Fruit fly (Drosophila melanogaster): ENCODE measurements around the gene CG8500.

CG8500 gene

DNA sequence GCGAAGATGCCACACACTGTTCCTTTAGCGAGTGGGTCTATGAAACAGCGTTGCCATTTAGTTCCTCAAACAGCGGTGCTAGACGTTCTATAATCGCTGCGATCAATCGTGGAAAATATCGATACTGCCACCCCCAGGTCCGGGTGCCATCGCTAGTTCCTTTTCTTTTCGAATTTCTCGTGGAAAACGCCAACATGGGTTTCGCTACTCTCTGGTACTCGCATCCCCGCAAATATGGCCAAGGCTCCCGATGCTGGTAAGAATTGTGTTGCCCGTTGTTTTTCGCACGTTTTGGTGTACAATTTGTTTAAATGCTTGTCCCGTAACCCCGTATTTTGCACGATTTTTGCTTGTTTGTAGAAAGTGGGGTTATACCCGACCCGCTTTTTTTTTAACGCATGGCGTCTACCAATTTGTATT is 6.5 kb upstream of the CG8500 start, which contains the start of gene RpS29 (continued):
- peak; percentile 77 for TF ChIP-seq pfk (GFP tag; optimal IDR thresholded peaks at IDR 0.05)
- TF ChIP-seq CG11247 (GFP tag; IDR thresholded peaks at IDR 0.05), result peak; percentile 84
- peak; percentile 71 for TF ChIP-seq Asciz (GFP tag; optimal IDR thresholded peaks at IDR 0.05)
- peak; percentile 55; the same call in 1 of the 3 replicates for TF ChIP-seq CG2199 (GFP tag; IDR thresholded peaks at IDR 0.05)
- TF ChIP-seq Trl (optimal IDR thresholded peaks at IDR 0.05), result no peak
- TF ChIP-seq Trl (GFP tag; optimal IDR thresholded peaks at IDR 0.05), result peak; percentile 91
- TF ChIP-seq Hand (GFP tag; optimal IDR thresholded peaks at IDR 0.05), result peak; percentile 62
- peak; percentile 100 for TF ChIP-seq Sry-δ (GFP tag; optimal IDR thresholded peaks at IDR 0.05)
- peak; percentile 75 for TF ChIP-seq nerfin-1 (tag; optimal IDR thresholded peaks at IDR 0.05)
- TF ChIP-seq CG3838 (GFP tag; optimal IDR thresholded peaks at IDR 0.05), result no peak
- TF ChIP-seq dmrt99B (tag; optimal IDR thresholded peaks at IDR 0.05), result peak; percentile 44
- TF ChIP-seq nau (GFP tag; optimal IDR thresholded peaks at IDR 0.05), result no peak
- peak; percentile 90 for TF ChIP-seq vvl (GFP tag; IDR thresholded peaks at IDR 0.05)
- peak; percentile 8 for TF ChIP-seq fd96Cb (tag; optimal IDR thresholded peaks at IDR 0.05)
- TF ChIP-seq Vsx1 (GFP tag; optimal IDR thresholded peaks at IDR 0.05), result peak; percentile 72
- TF ChIP-seq HLH3B (GFP tag; IDR thresholded peaks at IDR 0.05), result peak; percentile 73
- peak in 1 of 2 experiments; percentile 50 for TF ChIP-seq crp (GFP tag; optimal IDR thresholded peaks at IDR 0.05)
- peak; percentile 95 for TF ChIP-seq bbx (GFP tag; IDR thresholded peaks at IDR 0.05; ENCODE audit: partially characterized antibody)
- peak; percentile 92 for TF ChIP-seq mam (GFP tag; optimal IDR thresholded peaks at IDR 0.05)
- peak; percentile 27 for TF ChIP-seq twi (tag; optimal IDR thresholded peaks at IDR 0.05)
- peak; percentile 79 for TF ChIP-seq CG11085 (GFP tag; IDR thresholded peaks at IDR 0.05)
- TF ChIP-seq hth (optimal IDR thresholded peaks at IDR 0.05), result no peak
- TF ChIP-seq CG9817 (tag; optimal IDR thresholded peaks at IDR 0.05), result peak; percentile 83
- TF ChIP-seq Oaz (GFP tag; IDR thresholded peaks at IDR 0.05), result peak; percentile 31; the same call in 1 of the 2 replicates
- peak; percentile 70 for TF ChIP-seq CG10431 (GFP tag; optimal IDR thresholded peaks at IDR 0.05)
- TF ChIP-seq unc-4 (GFP tag; IDR thresholded peaks at IDR 0.05; ENCODE audit: partially characterized antibody), result peak; percentile 97
- no peak; the same call in 1 of the 2 replicates for TF ChIP-seq sens-2 (GFP tag; IDR thresholded peaks at IDR 0.05)
- TF ChIP-seq dm (GFP tag; optimal IDR thresholded peaks at IDR 0.05), result peak; percentile 97
- TF ChIP-seq Elba2 (GFP tag; optimal IDR thresholded peaks at IDR 0.05), result no peak
- TF ChIP-seq CG16863 (GFP tag; optimal IDR thresholded peaks at IDR 0.05), result peak; percentile 77
- peak; percentile 72 for TF ChIP-seq CG12071 (GFP tag; optimal IDR thresholded peaks at IDR 0.05)
- TF ChIP-seq insv (GFP tag; optimal IDR thresholded peaks at IDR 0.05), result peak in 1 of 2 experiments; percentile 73
- peak; percentile 58 for TF ChIP-seq CG15696 (tag; optimal IDR thresholded peaks at IDR 0.05)
- TF ChIP-seq Hsf (GFP tag; optimal IDR thresholded peaks at IDR 0.05), result peak; percentile 86
- TF ChIP-seq ssp (GFP tag; IDR thresholded peaks at IDR 0.05), result peak; percentile 49
- peak; percentile 85 for TF ChIP-seq bcd (GFP tag; optimal IDR thresholded peaks at IDR 0.05)
- TF ChIP-seq al (GFP tag; IDR thresholded peaks at IDR 0.05), result peak; percentile 72
- peak; percentile 74 for TF ChIP-seq CG17829 (tag; optimal IDR thresholded peaks at IDR 0.05)
- TF ChIP-seq row (GFP tag; IDR thresholded peaks at IDR 0.05), result peak; percentile 75
- no peak for TF ChIP-seq so (GFP tag; IDR thresholded peaks at IDR 0.05)
- TF ChIP-seq CG1603 (tag; optimal IDR thresholded peaks at IDR 0.05), result peak; percentile 97
- peak; percentile 75 for TF ChIP-seq CG4617 (GFP tag; optimal IDR thresholded peaks at IDR 0.05; ENCODE audit: borderline replicate concordance)
- TF ChIP-seq sug (tag; optimal IDR thresholded peaks at IDR 0.05), result peak; percentile 89
- TF ChIP-seq dmrt11E (tag; optimal IDR thresholded peaks at IDR 0.05), result peak; percentile 54
- peak; percentile 71 for TF ChIP-seq repo (GFP tag; optimal IDR thresholded peaks at IDR 0.05)
- TF ChIP-seq jing (GFP tag; optimal IDR thresholded peaks at IDR 0.05), result no peak
- TF ChIP-seq Dip3 (GFP tag; optimal IDR thresholded peaks at IDR 0.05), result peak; percentile 72
- TF ChIP-seq Dref (GFP tag; IDR thresholded peaks at IDR 0.05), result peak; percentile 98
- TF ChIP-seq Ptx1 (GFP tag; IDR thresholded peaks at IDR 0.05), result peak; percentile 79
- TF ChIP-seq CG30431 (GFP tag; optimal IDR thresholded peaks at IDR 0.05), result peak; percentile 47
- TF ChIP-seq CG16813 (GFP tag; IDR thresholded peaks at IDR 0.05; ENCODE audit: partially characterized antibody), result peak; percentile 93

Data from whole organism, embryonic.